Fruit fly (Drosophila melanogaster): Measurements from ENCODE around the gene Trpgamma.

The Trpgamma gene

DNA sequence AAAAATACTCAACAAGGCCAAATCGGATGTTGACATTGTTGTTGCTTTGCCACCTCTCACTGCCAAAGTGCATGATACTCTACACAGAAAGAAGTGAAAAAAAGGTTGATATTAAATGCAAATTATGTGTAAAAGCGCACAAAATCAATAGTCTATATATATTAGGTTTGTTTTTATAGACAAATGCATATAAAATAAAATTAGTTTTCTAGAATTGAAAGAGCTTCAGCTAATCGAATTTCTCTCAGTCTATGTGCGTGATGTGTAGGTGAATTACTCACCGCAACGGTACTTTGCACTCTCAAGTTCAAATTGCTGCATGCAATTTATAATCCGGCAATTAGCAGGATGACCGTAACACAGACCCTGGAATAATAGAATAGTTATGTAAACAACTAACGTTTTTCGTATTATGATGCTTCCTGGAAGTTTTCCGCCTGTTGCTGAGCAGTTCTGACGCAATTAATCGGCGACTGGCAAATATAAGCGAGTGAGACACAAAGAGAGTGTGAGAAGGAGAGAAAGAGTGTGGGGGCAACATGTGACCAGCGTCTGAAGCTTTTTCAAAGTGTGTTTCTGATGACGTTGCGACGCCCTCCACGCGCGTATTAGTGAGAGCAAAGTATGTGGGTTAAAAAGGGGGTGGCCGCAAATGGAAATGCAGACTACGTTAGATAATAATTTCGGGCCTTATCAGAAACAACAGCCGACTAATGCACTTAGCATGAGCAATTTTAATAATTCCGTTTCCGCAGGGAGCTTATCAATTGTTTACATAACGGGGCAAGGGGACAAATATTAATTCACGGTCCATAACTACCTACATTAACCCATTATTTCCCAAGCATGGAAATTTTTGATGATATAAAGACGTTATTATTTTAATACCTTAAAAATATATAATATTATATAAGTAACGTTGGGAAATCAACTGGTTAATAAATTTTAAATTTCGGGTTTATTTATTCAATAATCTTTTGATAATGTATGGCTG is 44.5 kb upstream of the Trpgamma start (continued):
- TF ChIP-seq Lpt (GFP tag; optimal IDR thresholded peaks at IDR 0.05), result peak; percentile 94
- TF ChIP-seq CG11902 (GFP tag; optimal IDR thresholded peaks at IDR 0.05), result peak; percentile 94
- TF ChIP-seq Eip78C (GFP tag), result peak; percentile 99
- peak; percentile 94 for TF ChIP-seq dsx (GFP tag; optimal IDR thresholded peaks at IDR 0.05; ENCODE audit: poor library complexity, severe bottlenecking)
- peak; percentile 97 for TF ChIP-seq CG8119 (GFP tag; IDR thresholded peaks at IDR 0.05)
- peak; percentile 97 for TF ChIP-seq net (GFP tag; optimal IDR thresholded peaks at IDR 0.05)
- peak; percentile 96 for TF ChIP-seq Ets96B (tag; optimal IDR thresholded peaks at IDR 0.05)
- TF ChIP-seq lz (GFP tag; optimal IDR thresholded peaks at IDR 0.05), result peak; percentile 95
- peak; percentile 94 for TF ChIP-seq CG3032 (tag; optimal IDR thresholded peaks at IDR 0.05)
- peak; percentile 91 for TF ChIP-seq CG9139 (GFP tag; optimal IDR thresholded peaks at IDR 0.05)
- TF ChIP-seq CG8632 (GFP tag; optimal IDR thresholded peaks at IDR 0.05), result peak; percentile 95
- TF ChIP-seq spab (GFP tag; optimal IDR thresholded peaks at IDR 0.05), result peak; percentile 92
- peak; percentile 84 for TF ChIP-seq fd85E (GFP tag; optimal IDR thresholded peaks at IDR 0.05)
- peak; percentile 49 for TF ChIP-seq fkh (GFP tag; optimal IDR thresholded peaks at IDR 0.05)
- TF ChIP-seq fd59A (GFP tag; optimal IDR thresholded peaks at IDR 0.05), result peak; percentile 89
- TF ChIP-seq Hr4 (GFP tag; optimal IDR thresholded peaks at IDR 0.05), result peak; percentile 97
- peak; percentile 94 for TF ChIP-seq CG11294 (GFP tag; IDR thresholded peaks at IDR 0.05)
- peak; percentile 93 for TF ChIP-seq Sox14 (GFP tag; optimal IDR thresholded peaks at IDR 0.05)
- TF ChIP-seq CG6276 (GFP tag; optimal IDR thresholded peaks at IDR 0.05), result peak; percentile 86
- TF ChIP-seq CG6854 (GFP tag; optimal IDR thresholded peaks at IDR 0.05), result peak; percentile 85
- TF ChIP-seq CG1621 (tag; optimal IDR thresholded peaks at IDR 0.05), result peak; percentile 87
- peak; percentile 96 for TF ChIP-seq Smox (GFP tag; optimal IDR thresholded peaks at IDR 0.05)
- TF ChIP-seq CG8319 (GFP tag; optimal IDR thresholded peaks at IDR 0.05), result peak; percentile 96
- TF ChIP-seq eg (GFP tag; IDR thresholded peaks at IDR 0.05), result peak; percentile 97
- TF ChIP-seq CG6163 (GFP tag; IDR thresholded peaks at IDR 0.05), result peak; percentile 97
- peak; percentile 90 for TF ChIP-seq Blimp-1 (GFP tag; optimal IDR thresholded peaks at IDR 0.05)
- TF ChIP-seq CG4318 (GFP tag; optimal IDR thresholded peaks at IDR 0.05), result no peak

DNA sequence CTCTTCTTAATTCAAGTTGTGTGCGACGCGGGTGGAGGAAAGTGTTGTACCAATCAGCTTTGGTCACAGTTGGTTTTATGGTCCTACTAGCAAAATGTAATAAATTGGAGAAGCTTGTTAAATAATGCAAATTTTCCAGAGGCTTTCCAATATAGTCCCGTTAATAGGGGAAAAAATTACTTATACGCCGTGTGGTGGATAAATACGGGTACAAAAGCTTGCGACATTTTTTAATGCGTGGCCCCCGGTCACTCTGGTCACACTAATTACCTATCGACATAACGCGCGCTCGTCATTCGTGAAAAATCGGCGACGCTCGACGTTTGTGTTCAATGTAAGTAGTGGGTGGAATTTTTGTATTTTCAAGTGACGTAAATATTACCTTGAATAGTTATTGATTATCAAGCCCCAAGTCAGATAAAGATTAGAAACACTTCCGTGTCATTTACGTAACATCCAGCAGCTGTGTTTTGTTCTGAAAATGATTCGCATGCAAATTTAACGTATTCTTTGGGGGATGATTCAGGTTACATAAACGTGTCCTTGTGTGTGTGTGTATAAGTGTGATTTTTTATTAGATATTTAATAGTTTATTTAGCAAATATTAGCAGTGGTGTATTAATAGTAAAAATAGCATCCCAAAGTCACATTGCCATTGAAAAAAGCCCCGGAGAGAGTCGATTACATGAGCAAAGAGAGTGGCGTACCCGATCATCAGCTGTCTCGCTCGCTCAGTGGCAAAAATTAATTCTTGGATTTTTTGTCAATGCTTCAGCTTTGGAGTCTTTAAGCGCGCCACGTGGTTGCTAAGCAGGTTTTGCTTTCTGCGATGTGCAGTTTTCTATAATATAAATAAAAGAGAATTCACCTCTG is 43.4 kb upstream of the Trpgamma start, which contains the start of gene Cyt-c-p:
Gene Cyt-c-p, plus strand, starts transcription at position 290 of the 873 bp plus-strand sequence.
- no peak for TF ChIP-seq CG8319 (GFP tag; optimal IDR thresholded peaks at IDR 0.05)
- no peak for TF ChIP-seq Lpt (GFP tag; optimal IDR thresholded peaks at IDR 0.05)
- TF ChIP-seq achi (GFP tag; optimal IDR thresholded peaks at IDR 0.05), result no peak
- peak; percentile 8 for TF ChIP-seq dsx (GFP tag; optimal IDR thresholded peaks at IDR 0.05; ENCODE audit: poor library complexity, severe bottlenecking)
- TF ChIP-seq vri (GFP tag; optimal IDR thresholded peaks at IDR 0.05), result peak; percentile 75
- TF ChIP-seq Eip93F (GFP tag; optimal IDR thresholded peaks at IDR 0.05), result no peak
- TF ChIP-seq esn (GFP tag; optimal IDR thresholded peaks at IDR 0.05), result peak; percentile 21
- no peak for TF ChIP-seq topi (GFP tag; optimal IDR thresholded peaks at IDR 0.05)
- TF ChIP-seq fd59A (GFP tag; optimal IDR thresholded peaks at IDR 0.05), result no peak
- no peak for TF ChIP-seq CG4318 (GFP tag; optimal IDR thresholded peaks at IDR 0.05)
- TF ChIP-seq CG7368 (GFP tag; optimal IDR thresholded peaks at IDR 0.05), result no peak
- TF ChIP-seq CG11294 (GFP tag; IDR thresholded peaks at IDR 0.05), result no peak
- no peak for TF ChIP-seq net (GFP tag; optimal IDR thresholded peaks at IDR 0.05)
- no peak for TF ChIP-seq CG10631 (GFP tag; optimal IDR thresholded peaks at IDR 0.05)
- peak; percentile 35 for TF ChIP-seq fkh (GFP tag; optimal IDR thresholded peaks at IDR 0.05)
- no peak for TF ChIP-seq Hr39 (GFP tag; optimal IDR thresholded peaks at IDR 0.05)
- no peak for TF ChIP-seq Ets96B (tag; optimal IDR thresholded peaks at IDR 0.05)
- TF ChIP-seq svp (GFP tag), result no peak
- TF ChIP-seq Sox15 (GFP tag; optimal IDR thresholded peaks at IDR 0.05), result no peak
- no peak for TF ChIP-seq CG6163 (GFP tag; IDR thresholded peaks at IDR 0.05)
- TF ChIP-seq CG3919 (GFP tag; optimal IDR thresholded peaks at IDR 0.05), result no peak
- TF ChIP-seq Hr38 (GFP tag; optimal IDR thresholded peaks at IDR 0.05), result no peak
- peak; percentile 0 for TF ChIP-seq CG1621 (tag; optimal IDR thresholded peaks at IDR 0.05)
- no peak for TF ChIP-seq Ets21C (GFP tag; optimal IDR thresholded peaks at IDR 0.05)
- TF ChIP-seq lz (GFP tag; optimal IDR thresholded peaks at IDR 0.05), result no peak
- TF ChIP-seq cyc (GFP tag; optimal IDR thresholded peaks at IDR 0.05), result no peak
- TF ChIP-seq CG34406 (GFP tag; optimal IDR thresholded peaks at IDR 0.05), result no peak
- TF ChIP-seq CG8632 (GFP tag; optimal IDR thresholded peaks at IDR 0.05), result no peak
- peak; percentile 1 for TF ChIP-seq CG6854 (GFP tag; optimal IDR thresholded peaks at IDR 0.05)
- no peak for TF ChIP-seq spab (GFP tag; optimal IDR thresholded peaks at IDR 0.05)
- TF ChIP-seq eg (GFP tag; IDR thresholded peaks at IDR 0.05), result no peak
- TF ChIP-seq pdm3 (GFP tag; optimal IDR thresholded peaks at IDR 0.05), result no peak
- TF ChIP-seq acj6 (GFP tag; optimal IDR thresholded peaks at IDR 0.05), result no peak
- TF ChIP-seq CG9139 (GFP tag; optimal IDR thresholded peaks at IDR 0.05), result no peak

Data from whole organism, prepupa.